Worm (Caenorhabditis elegans) whole organism, L1 larva: ENCODE data around the gene F11A10.6.

Experiments
- C34B4.2 ChIP-seq: sonication (generic microtip); optimal IDR thresholded peaks from 2 replicates; lab custom pipeline; 2017; ENCODE audit warnings: mild to moderate bottlenecking, missing genetic modification characterization, missing compliant biosample characterization
- dpl-1 ChIP-seq, 3 experiments: fragments of 150-350 bp in 2 of 3; sonication (generic microtip) in 1 of 3; optimal IDR thresholded peaks; 2 replicates each; lab custom pipeline; 2014 to 2017; ENCODE audit warnings: missing biosample characterization in 3 of 3, missing genetic modification characterization in 3 of 3, missing genetic modification reagents in 3 of 3
- egl-27 ChIP-seq, 2 experiments: fragments of 150-350 bp in 1 of 2; sonication (generic microtip); optimal IDR thresholded peaks; 3 replicates each; lab custom pipeline; 2017 to 2018; ENCODE audit warnings: missing biosample characterization in 2 of 2, missing genetic modification characterization in 2 of 2, missing genetic modification reagents in 2 of 2
- nhr-77 ChIP-seq: fragments of 150-350 bp; optimal IDR thresholded peaks from 2 replicates; lab custom pipeline; 2014; ENCODE audit warnings: missing biosample characterization, missing genetic modification characterization
- unc-86 ChIP-seq: sonication (generic microtip); optimal IDR thresholded peaks from 2 replicates; lab custom pipeline; 2016; ENCODE audit warnings: missing genetic modification characterization, missing compliant biosample characterization

DNA sequence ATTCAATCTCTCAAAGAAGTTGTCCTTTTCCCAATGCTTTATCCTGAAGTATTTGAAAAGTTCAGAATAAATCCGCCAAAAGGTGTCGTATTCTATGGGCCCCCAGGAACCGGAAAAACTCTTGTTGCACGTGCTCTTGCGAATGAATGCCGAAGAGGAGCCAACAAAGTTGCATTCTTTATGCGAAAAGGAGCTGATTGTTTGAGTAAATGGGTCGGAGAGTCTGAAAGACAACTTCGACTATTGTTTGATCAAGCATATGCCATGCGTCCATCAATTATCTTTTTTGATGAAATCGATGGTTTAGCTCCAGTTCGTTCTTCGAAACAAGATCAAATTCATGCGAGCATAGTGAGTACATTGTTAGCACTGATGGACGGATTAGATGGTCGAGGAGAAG is 8.6 kb downstream of the F11A10.6 start:
- TF ChIP-seq egl-27 (tag; optimal IDR thresholded peaks at IDR 0.05; lab: Kevin White, UChicago) (no peak), nhr-77 (tag; lab: Kevin White, UChicago) (no peak), dpl-1 (GFP tag; optimal IDR thresholded peaks at IDR 0.05; lab: Kevin White, UChicago) (no peak), unc-86 (tag; lab: Kevin White, UChicago) (no peak), C34B4.2 (tag; lab: Kevin White, UChicago) (no peak)
